Worm (Caenorhabditis elegans) whole organism, early embryonic: ENCODE results near the gene sec-31.

Experiments used
- B0310.2 ChIP-seq: sonication (generic microtip); optimal IDR thresholded peaks from 2 replicates; lab custom pipeline; 2016; ENCODE audit warnings: mild to moderate bottlenecking, missing genetic modification characterization, missing compliant biosample characterization
- F13C5.2 ChIP-seq: sonication (generic microtip); optimal IDR thresholded peaks from 2 replicates; lab custom pipeline; 2017; ENCODE audit warnings: mild to moderate bottlenecking, missing genetic modification characterization, inconsistent platforms, missing compliant biosample characterization
- aly-1 ChIP-seq: sonication (generic microtip); optimal IDR thresholded peaks from 2 replicates; lab custom pipeline; 2016; ENCODE audit warnings: missing genetic modification characterization, missing compliant biosample characterization
- ama-1 ChIP-seq: fragments of 150-350 bp; optimal IDR thresholded peaks from 2 replicates; lab custom pipeline; 2014
- ceh-13 ChIP-seq: fragments of 200-800 bp; sonication (Bioruptor generic); optimal IDR thresholded peaks from 2 replicates; lab custom pipeline; 2018; ENCODE audit warnings: mild to moderate bottlenecking, missing genetic modification characterization, missing compliant biosample characterization
- ceh-36 ChIP-seq: sonication (generic microtip); optimal IDR thresholded peaks from 2 replicates; lab custom pipeline; 2016; ENCODE audit warnings: missing genetic modification characterization, inconsistent platforms, missing compliant biosample characterization
- ets-7 ChIP-seq: sonication (generic microtip); optimal IDR thresholded peaks from 2 replicates; lab custom pipeline; 2016; ENCODE audit warnings: missing genotype, missing genetic modification characterization, missing compliant biosample characterization
- flt-1 ChIP-seq: fragments of 200-800 bp; sonication (Bioruptor generic); IDR thresholded peaks from 2 replicates; pipeline ENCODE4 v1.3.6; 2022; ENCODE audit warnings: missing genetic modification characterization, missing compliant biosample characterization
- hmbx-1 ChIP-seq: sonication (generic microtip); optimal IDR thresholded peaks from 2 replicates; lab custom pipeline; 2016; ENCODE audit warnings: mild to moderate bottlenecking, missing genetic modification characterization, missing compliant biosample characterization
- hmg-4 ChIP-seq: fragments of 200-800 bp; sonication (Bioruptor generic); optimal IDR thresholded peaks from 2 replicates; lab custom pipeline; 2018; ENCODE audit warnings: mild to moderate bottlenecking, missing genetic modification characterization, missing compliant biosample characterization
- hnd-1 ChIP-seq: sonication (generic microtip); optimal IDR thresholded peaks from 2 replicates; lab custom pipeline; 2016; ENCODE audit warnings: missing genetic modification characterization, missing compliant biosample characterization
- pes-1 ChIP-seq: fragments of 200-800 bp; sonication (Bioruptor generic); IDR thresholded peaks from 2 replicates; pipeline ENCODE4 v1.3.6; 2022; ENCODE audit warnings: missing genetic modification reagents, missing genetic modification characterization, missing compliant biosample characterization
- scrt-1 ChIP-seq: fragments of 200-800 bp; sonication (Bioruptor generic); IDR thresholded peaks from 2 replicates; pipeline ENCODE4 v1.3.6; 2022; ENCODE audit warnings: missing genetic modification characterization, missing compliant biosample characterization
- sea-1 ChIP-seq: fragments of 200-800 bp; sonication (Bioruptor generic); conservative IDR thresholded peaks from 2 replicates; pipeline ENCODE4 v1.3.6; 2022; ENCODE audit warnings: missing genetic modification characterization, missing compliant biosample characterization
- tbx-11 ChIP-seq: fragments of 200-800 bp; sonication (Bioruptor generic); IDR thresholded peaks from 2 replicates; pipeline ENCODE4 v1.3.6; 2022; ENCODE audit warnings: missing genetic modification characterization, missing compliant biosample characterization
- tbx-37 ChIP-seq: fragments of 200-800 bp; sonication (Bioruptor generic); conservative IDR thresholded peaks from 2 replicates; pipeline ENCODE4 v1.3.6; 2022; ENCODE audit warnings: missing genetic modification reagents, missing genetic modification characterization, missing compliant biosample characterization
- tra-4 ChIP-seq: sonication (generic microtip); optimal IDR thresholded peaks from 2 replicates; lab custom pipeline; 2017; ENCODE audit warnings: missing genetic modification characterization, missing compliant biosample characterization

The sec-31 gene

DNA sequence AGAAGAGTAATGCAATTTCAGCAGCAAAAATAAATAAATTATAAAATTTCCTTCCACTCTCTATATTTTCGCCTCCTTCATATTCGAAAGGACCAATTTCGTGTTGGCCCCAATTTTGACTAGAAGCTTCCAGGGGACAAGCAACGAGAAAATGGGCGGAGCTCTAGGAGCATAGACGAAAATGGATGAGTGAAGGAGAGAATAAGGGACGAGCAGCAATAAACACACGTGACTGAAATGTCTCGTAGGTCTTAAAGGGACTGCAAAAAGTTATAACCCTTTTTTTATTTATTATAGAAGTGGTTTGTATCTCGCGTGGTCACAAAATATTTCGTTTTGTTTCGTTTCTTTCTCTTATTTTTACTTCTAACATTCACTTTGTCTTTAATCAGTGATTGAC, 21.8 kb downstream of the sec-31 start:
- no peak for TF ChIP-seq ets-7
- no peak for TF ChIP-seq flt-1
- TF ChIP-seq B0310.2: no peak

- no peak for TF ChIP-seq ets-7
- TF ChIP-seq flt-1: no peak
- no peak for TF ChIP-seq tra-4 (tag; lab: Kevin White, UChicago)
- TF ChIP-seq hmg-4 (GFP tag; lab: Kevin White, UChicago): no peak
- TF ChIP-seq B0310.2: no peak
- TF ChIP-seq tbx-11 (GFP tag; lab: Robert Waterston, UW): no peak
- TF ChIP-seq ama-1: no peak
Observed at ce11 chrIV:11348822-11349221, 22.8 kb downstream of the sec-31 start.

DNA sequence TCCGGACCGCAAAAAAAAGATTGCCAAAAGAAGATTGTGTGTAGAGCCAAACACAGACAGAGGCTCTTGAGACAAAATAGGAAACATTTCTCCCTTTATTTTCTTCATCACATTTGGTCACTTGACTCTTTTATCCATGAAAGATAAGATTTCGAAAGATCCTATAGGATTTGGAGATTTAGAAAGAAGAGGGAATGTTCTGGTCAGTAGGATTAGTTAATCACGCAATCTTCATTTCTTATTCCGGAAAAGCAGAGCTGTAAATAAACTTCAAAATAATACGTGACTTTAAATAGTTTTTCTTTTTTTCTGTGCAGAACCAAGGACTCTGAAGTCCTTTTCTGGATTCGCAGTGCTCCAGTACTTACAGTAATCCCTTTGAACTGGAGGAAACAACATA, 24.3 kb downstream of the sec-31 start:
- TF ChIP-seq F13C5.2 (tag; lab: Kevin White, UChicago) (no peak), hmbx-1 (no peak), tbx-11 (GFP tag; lab: Robert Waterston, UW) (no peak), ama-1 (no peak), B0310.2 (no peak), flt-1 (no peak), scrt-1 (GFP tag; lab: Robert Waterston, UW) (no peak), ceh-36 (no peak), ets-7 (no peak)

ce11 chrIV:11344288-11344687, 27.3 kb downstream of the sec-31 start:
- no peak for TF ChIP-seq flt-1
- no peak for TF ChIP-seq hmg-4 (GFP tag; lab: Kevin White, UChicago)
- no peak for TF ChIP-seq tra-4 (tag; lab: Kevin White, UChicago)
- TF ChIP-seq hmbx-1: no peak
- no peak for TF ChIP-seq ceh-36
- no peak for TF ChIP-seq scrt-1 (GFP tag; lab: Robert Waterston, UW)
- TF ChIP-seq aly-1 (tag; lab: Kevin White, UChicago): no peak
- no peak for TF ChIP-seq B0310.2
- no peak for TF ChIP-seq ceh-13 (GFP tag; lab: Kevin White, UChicago)
- TF ChIP-seq hnd-1 (tag; lab: Kevin White, UChicago): no peak
- no peak for TF ChIP-seq F13C5.2 (tag; lab: Kevin White, UChicago)
- TF ChIP-seq ama-1: no peak

DNA sequence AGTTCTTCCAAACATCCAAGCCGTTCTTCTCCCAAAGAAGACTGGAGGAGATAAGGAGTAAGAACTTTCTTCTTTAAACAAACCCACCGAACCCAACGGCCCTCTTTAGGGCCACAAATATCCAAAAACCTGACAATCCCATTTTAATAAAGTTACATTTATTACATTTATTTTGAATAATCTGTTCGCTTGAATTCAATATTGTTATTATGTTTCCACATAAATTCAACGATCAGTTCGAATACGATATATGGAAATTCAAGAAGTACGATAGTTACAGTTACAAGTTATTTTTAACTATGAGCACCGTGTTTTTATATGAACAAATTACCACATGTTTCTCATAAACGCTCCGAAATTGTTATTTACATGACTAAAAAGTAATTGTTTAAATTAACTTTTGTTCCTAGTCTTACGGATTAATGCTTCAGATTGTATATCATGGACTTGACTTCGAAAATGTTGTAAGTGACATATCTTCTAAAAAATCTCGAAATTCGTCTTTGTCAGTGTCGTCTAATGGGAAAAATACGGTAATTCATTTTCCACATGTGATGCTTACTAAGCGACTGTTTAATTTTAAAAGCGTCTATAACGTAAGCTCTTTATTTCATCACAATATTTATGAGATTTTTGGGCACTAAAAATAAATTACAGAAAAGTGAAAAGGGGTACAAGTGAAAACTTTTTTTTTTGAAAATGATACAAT, 30.7 kb downstream of the sec-31 start:
- TF ChIP-seq hnd-1 (tag; lab: Kevin White, UChicago): no peak
- TF ChIP-seq ceh-36: no peak
- no peak for TF ChIP-seq hmg-4 (GFP tag; lab: Kevin White, UChicago)
- TF ChIP-seq ceh-13 (GFP tag; lab: Kevin White, UChicago): no peak
- no peak for TF ChIP-seq scrt-1 (GFP tag; lab: Robert Waterston, UW)
- TF ChIP-seq sea-1 (GFP tag; lab: Robert Waterston, UW): 0 out of 2 replicates have a peak, but pooled peaks have one; percentile 18

DNA sequence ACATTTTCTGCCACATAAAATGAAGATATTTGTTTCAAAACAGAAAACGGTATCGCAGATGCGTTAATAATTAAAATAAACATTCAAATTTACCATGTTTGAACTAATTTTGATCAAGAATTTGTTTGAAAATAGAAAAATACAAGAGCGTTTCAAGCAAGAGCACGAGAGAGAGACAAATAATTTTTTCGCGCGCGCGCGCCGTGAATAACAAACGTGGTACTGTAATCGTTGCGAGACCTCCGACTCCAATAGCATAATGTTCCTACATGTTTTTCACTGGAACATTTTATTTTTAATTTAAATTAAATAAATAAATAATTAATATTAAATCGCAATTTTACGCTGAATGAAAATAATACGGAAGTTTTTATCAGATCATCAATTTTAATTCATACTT, 34.6 kb downstream of the sec-31 start, which contains the start of gene F54E12.2:
Gene F54E12.2, minus strand, starts transcription at position 164 of the 400 bp plus-strand sequence.
- TF ChIP-seq ceh-13 (GFP tag; lab: Kevin White, UChicago) (no peak), tra-4 (tag; lab: Kevin White, UChicago) (no peak)

DNA sequence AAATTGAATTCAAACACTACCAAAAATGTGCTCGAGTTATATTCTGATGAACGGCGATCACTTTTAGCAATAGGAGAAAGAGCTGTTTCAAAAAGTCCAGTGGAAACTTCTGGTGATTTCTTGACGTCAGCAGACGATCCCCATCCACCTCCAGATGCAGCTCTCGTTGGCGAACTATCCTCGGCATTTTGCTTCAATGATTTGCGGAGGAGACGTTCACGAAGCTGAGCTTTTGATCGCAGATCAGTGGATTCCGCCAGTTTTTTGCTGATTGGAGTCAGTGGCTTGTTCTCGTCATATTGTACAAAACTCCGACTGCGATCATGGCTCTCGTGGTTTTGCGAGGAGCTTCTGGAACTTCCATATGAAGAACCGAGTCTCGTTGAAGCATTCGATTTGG, 35.4 kb downstream of the sec-31 start:
- no peak for TF ChIP-seq hnd-1 (tag; lab: Kevin White, UChicago)
- no peak for TF ChIP-seq flt-1
- no peak for TF ChIP-seq tra-4 (tag; lab: Kevin White, UChicago)

ce11 chrIV:11332751-11333150, 38.8 kb downstream of the sec-31 start, which contains the start of gene sart-3:
Gene sart-3 (minus strand): TSS chrIV:11332969.
- no peak for TF ChIP-seq tra-4 (tag; lab: Kevin White, UChicago)
- TF ChIP-seq ceh-13 (GFP tag; lab: Kevin White, UChicago): no peak
- no peak for TF ChIP-seq B0310.2
- TF ChIP-seq tbx-37: no peak

ce11 chrIV:11329269-11329668, 42.3 kb downstream of the sec-31 start, which contains the start of gene leo-1:
Gene leo-1 (minus strand): TSS chrIV:11329369.
- no peak for TF ChIP-seq F13C5.2 (tag; lab: Kevin White, UChicago)
- no peak for TF ChIP-seq ets-7
- TF ChIP-seq sea-1 (GFP tag; lab: Robert Waterston, UW): no peak
- no peak for TF ChIP-seq ama-1
- no peak for TF ChIP-seq B0310.2
- no peak for TF ChIP-seq hmbx-1
- no peak for TF ChIP-seq tbx-37
- TF ChIP-seq pes-1 (GFP tag; lab: Robert Waterston, UW): no peak
- TF ChIP-seq flt-1: no peak
- TF ChIP-seq ceh-36: no peak
- TF ChIP-seq scrt-1 (GFP tag; lab: Robert Waterston, UW): no peak
- TF ChIP-seq tra-4 (tag; lab: Kevin White, UChicago): no peak
- TF ChIP-seq aly-1 (tag; lab: Kevin White, UChicago): no peak
- no peak for TF ChIP-seq tbx-11 (GFP tag; lab: Robert Waterston, UW)
- no peak for TF ChIP-seq hmg-4 (GFP tag; lab: Kevin White, UChicago)
